Worm (Caenorhabditis elegans): ENCODE results near the gene msp-51.

msp-51 gene

DNA sequence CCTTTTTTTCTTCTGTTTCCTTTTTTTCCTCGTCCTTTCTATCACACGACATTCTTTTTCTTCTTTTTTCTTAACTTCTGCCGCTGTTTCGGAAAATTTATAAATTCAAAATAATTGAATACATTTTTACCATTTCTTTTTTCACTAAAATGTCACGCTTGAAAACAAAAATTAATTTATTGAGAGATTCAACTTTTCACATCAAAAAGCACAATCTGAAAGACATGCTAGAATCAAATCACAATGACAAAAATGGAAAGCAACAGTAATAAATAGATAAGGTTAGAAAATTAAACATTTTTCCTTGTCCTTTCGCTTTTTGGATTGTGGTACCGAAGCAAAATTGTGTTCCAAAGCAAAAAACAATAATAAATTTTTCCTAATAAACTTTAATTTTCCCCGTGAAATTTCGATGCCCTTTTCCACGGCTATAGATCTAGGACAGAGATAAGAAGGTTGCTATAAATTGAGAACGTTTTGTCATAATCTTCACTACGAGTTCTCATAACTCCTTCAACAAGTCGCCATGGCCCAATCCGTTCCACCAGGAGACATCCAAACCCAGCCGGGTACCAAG lies 2.4 kb upstream of the msp-51 start, which contains the start of the genes ZK354.6 and msp-113:
ZK354.6 (minus strand) TSS at position 101 of the 577 bp plus-strand sequence.
msp-113 (plus strand) TSS at position 527 of the 577 bp plus-strand sequence.
- TF ChIP-seq ces-1 (GFP tag; optimal IDR thresholded peaks at IDR 0.05) (no peak), hlh-1 (tag; optimal IDR thresholded peaks at IDR 0.05) (no peak), nhr-12 (tag; optimal IDR thresholded peaks at IDR 0.05) (no peak), lsy-2 (tag; optimal IDR thresholded peaks at IDR 0.05) (no peak), zip-8 (tag; optimal IDR thresholded peaks at IDR 0.05) (no peak), lin-13 (tag; optimal IDR thresholded peaks at IDR 0.05) (no peak), blmp-1 (tag; optimal IDR thresholded peaks at IDR 0.05) (no peak), lin-32 (GFP tag; optimal IDR thresholded peaks at IDR 0.05) (no peak), ham-2 (GFP tag; optimal IDR thresholded peaks at IDR 0.05) (no peak), tbx-8 (GFP tag; optimal IDR thresholded peaks at IDR 0.05) (no peak), sptf-1 (tag; optimal IDR thresholded peaks at IDR 0.05) (no peak)

DNA sequence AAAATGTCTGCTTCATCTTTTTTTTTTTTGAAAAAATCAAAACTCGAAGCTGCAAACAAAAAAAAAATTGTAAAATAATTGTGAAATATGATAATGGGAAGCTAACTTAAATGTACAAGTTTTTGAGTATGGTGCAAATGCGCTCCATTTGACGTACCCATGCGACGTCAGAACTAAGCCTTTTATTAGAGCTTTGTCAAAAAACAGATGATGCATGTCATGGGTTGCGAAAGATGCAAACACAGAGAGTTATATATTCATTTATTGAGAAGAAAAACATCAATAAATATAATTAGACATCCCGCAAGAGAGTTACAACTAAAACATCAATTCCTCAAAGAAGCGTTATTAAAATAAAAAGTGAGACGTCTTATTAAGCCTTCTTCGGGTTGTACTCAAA lies 673 bp downstream of the msp-51 start:
- TF ChIP-seq elt-1 (tag; optimal IDR thresholded peaks at IDR 0.05; ENCODE audit: borderline replicate concordance, insufficient read depth) (no peak), nhr-2 (tag; optimal IDR thresholded peaks at IDR 0.05) (no peak), drap-1 (GFP tag; optimal IDR thresholded peaks at IDR 0.05) (no peak), ces-1 (GFP tag; optimal IDR thresholded peaks at IDR 0.05) (no peak)

DNA sequence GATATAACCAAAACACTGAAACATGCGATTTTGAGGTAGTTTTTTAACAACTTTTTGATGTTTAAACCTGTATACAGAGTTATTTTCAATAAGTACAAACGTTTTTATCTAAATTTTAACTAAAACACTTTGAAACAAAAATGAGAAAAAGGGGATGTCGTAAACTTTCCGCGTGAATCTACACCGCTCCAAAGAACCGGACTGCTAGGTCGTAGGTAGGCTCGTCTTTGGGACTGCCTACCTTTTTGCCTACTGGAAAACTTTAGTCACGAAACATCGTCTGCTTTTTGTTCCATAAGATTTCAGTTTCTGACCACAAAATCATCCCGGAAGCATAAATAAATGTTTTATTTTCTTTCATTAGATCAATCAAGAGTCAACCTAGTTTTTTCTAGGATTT lies 3.9 kb downstream of the msp-51 start:
- TF ChIP-seq elt-3 (tag; optimal IDR thresholded peaks at IDR 0.05) = no peak
- TF ChIP-seq unc-62 (GFP tag; optimal IDR thresholded peaks at IDR 0.05) = no peak
- no peak for TF ChIP-seq nhr-76 (tag; optimal IDR thresholded peaks at IDR 0.05)
- no peak for TF ChIP-seq zip-8 (tag; optimal IDR thresholded peaks at IDR 0.05)
- no peak for TF ChIP-seq M03D4.4 (tag; optimal IDR thresholded peaks at IDR 0.05)
- TF ChIP-seq tbx-8 (GFP tag; optimal IDR thresholded peaks at IDR 0.05) = no peak
- TF ChIP-seq flh-1 (GFP tag; optimal IDR thresholded peaks at IDR 0.05) = no peak
- TF ChIP-seq mab-5 (tag; optimal IDR thresholded peaks at IDR 0.05) = no peak
- no peak for TF ChIP-seq ceh-83 (GFP tag; optimal IDR thresholded peaks at IDR 0.05)
- no peak for TF ChIP-seq sptf-1 (tag; optimal IDR thresholded peaks at IDR 0.05)
- no peak for TF ChIP-seq nhr-237 (tag; optimal IDR thresholded peaks at IDR 0.05)
- TF ChIP-seq nhr-12 (tag; optimal IDR thresholded peaks at IDR 0.05) = no peak
- TF ChIP-seq drap-1 (GFP tag; optimal IDR thresholded peaks at IDR 0.05) = no peak
- TF ChIP-seq ztf-11 (tag; optimal IDR thresholded peaks at IDR 0.05) = no peak
- TF ChIP-seq unc-39 (tag; optimal IDR thresholded peaks at IDR 0.05) = no peak

DNA sequence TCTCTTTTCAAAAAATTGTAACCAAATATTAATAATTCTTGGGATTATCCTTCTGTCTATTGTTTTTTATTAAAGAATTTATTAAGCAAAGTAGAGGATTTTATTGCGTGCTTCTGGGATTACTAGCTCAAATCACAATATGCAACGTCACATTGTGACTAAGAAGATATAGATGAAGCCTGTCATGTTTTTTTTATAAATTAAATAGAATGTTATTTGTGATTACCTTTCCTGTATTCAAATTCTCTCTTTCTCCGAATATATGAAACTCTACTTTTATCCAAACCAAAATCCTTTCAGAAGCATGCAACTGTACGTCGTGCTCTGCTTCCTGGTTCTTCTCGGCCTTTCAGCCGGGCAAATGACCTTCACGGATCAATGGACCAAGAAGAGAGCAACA lies 4.6 kb downstream of the msp-51 start, which contains the start of gene nlp-47:
nlp-47 (plus strand) TSS at position 301 of the 400 bp plus-strand sequence.
- TF ChIP-seq mls-2 (tag; optimal IDR thresholded peaks at IDR 0.05) (no peak), sptf-1 (tag; optimal IDR thresholded peaks at IDR 0.05) (no peak), unc-62 (GFP tag; optimal IDR thresholded peaks at IDR 0.05) (no peak), nhr-76 (tag; optimal IDR thresholded peaks at IDR 0.05) (no peak), pha-4 (tag; optimal IDR thresholded peaks at IDR 0.05) (no peak)

DNA sequence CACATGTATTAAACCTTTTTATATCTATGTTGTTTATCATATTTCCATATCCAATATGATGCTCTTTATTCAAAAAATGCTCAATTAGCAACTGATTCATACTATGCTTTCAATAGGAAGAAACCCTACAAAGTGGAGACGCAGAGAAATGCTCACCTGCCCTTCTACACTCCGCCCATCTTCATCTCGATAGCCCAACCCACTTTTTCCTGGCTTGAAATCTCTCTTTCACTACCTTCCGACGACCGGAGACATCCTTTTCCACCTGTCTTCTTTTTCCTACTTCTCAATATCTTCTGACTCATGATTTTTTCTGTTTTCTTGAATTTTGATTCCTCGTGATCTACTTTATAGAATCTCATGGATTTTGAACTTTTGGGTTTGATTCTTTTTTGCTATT lies 6.2 kb downstream of the msp-51 start:
- TF ChIP-seq sem-2 (GFP tag; optimal IDR thresholded peaks at IDR 0.05) (no peak), drap-1 (GFP tag; optimal IDR thresholded peaks at IDR 0.05) (no peak)

DNA sequence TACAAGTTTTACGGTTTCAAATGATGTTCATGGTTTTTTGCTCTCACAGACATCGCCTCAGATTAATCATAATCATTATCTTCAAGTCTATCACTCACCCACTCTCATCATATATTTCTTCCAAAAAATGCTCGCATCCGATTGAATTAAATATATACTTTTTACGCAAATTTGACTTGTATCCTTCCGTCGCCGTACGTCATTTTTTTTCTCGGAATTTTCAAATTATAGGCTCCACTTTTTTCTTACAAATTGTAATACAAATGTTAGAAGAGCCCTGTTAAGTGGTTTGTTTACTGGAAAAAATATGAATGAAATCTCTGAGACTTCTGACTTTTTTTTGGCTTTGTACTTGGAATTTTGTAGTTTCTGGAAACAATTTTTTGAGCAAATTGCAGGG lies 8.0 kb downstream of the msp-51 start:
- TF ChIP-seq drap-1 (GFP tag; optimal IDR thresholded peaks at IDR 0.05) (no peak), cnd-1 (tag; optimal IDR thresholded peaks at IDR 0.05) (no peak), hlh-1 (tag; optimal IDR thresholded peaks at IDR 0.05) (no peak), ham-2 (GFP tag; optimal IDR thresholded peaks at IDR 0.05) (no peak), unc-39 (tag; optimal IDR thresholded peaks at IDR 0.05) (no peak), flh-1 (GFP tag; optimal IDR thresholded peaks at IDR 0.05) (no peak), unc-120 (tag; optimal IDR thresholded peaks at IDR 0.05; ENCODE audit: poor library complexity, severe bottlenecking) (no peak), ceh-39 (tag; optimal IDR thresholded peaks at IDR 0.05) (no peak), nhr-237 (tag; optimal IDR thresholded peaks at IDR 0.05) (no peak), nhr-28 (tag; optimal IDR thresholded peaks at IDR 0.05) (no peak), elt-1 (tag; optimal IDR thresholded peaks at IDR 0.05; ENCODE audit: borderline replicate concordance, insufficient read depth) (no peak), sptf-1 (tag; optimal IDR thresholded peaks at IDR 0.05) (no peak)
